1 fruit fly cellular context compared by ENCODE assay signal in the genomic region with DNA sequence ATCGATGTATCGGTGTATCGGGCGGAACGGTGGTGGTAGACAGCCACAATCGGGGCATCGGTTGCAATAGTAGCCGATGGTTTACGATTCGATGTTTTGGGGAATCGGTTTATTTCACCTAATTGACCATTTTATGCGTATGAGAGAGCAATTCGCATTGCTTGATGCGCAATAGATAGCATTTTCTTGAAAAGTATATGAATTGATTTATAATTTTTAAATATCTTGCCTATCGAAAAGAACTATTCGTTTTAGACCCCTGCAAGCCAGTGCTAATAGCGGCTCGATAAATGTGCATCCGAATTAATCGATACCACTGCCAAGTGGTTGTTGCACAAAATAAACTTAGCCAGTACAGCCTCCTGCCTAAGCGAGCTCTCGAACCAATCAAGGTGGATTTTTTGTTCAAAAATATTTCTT.
A peak's percentile ranks its signal among the peaks of the same experiment; 100 is the strongest.
TF ChIP-seq lines count a peak whose summit lies in the region.

A gene (minus strand): TSS at position 15 of the 420 bp plus-strand sequence.

TF ChIP-seq in whole organism, embryonic, 481 proteins besides CTCF, POLR2A, EP300 and RAD21 (continued from another document and continues in another):
- TF ChIP-seq CG8290 (GFP tag; optimal IDR thresholded peaks at IDR 0.05; lab: Kevin White, UChicago), result peak; percentile 10
- peak in 1 of 2 experiments; percentile 5 for TF ChIP-seq CG8290 (tag; optimal IDR thresholded peaks at IDR 0.05; lab: Kevin White, UChicago)
- peak; percentile 71 for TF ChIP-seq Lhr (GFP tag; optimal IDR thresholded peaks at IDR 0.05; lab: Kevin White, UChicago)
- no peak for TF ChIP-seq CG6854 (GFP tag; optimal IDR thresholded peaks at IDR 0.05; lab: Kevin White, UChicago)
- no peak for TF ChIP-seq Sox100B (GFP tag; optimal IDR thresholded peaks at IDR 0.05; lab: Kevin White, UChicago)
- TF ChIP-seq wdn (GFP tag; IDR thresholded peaks at IDR 0.05; lab: Robert Waterston, UW), result no peak
- TF ChIP-seq Ssrp (tag; optimal IDR thresholded peaks at IDR 0.05; lab: Kevin White, UChicago), result no peak
- TF ChIP-seq Nf-YC (tag; optimal IDR thresholded peaks at IDR 0.05; lab: Kevin White, UChicago), result peak; percentile 20
- TF ChIP-seq lmd (GFP tag; IDR thresholded peaks at IDR 0.05; lab: Robert Waterston, UW), result no peak
- peak; percentile 19 for TF ChIP-seq CG1603 (tag; optimal IDR thresholded peaks at IDR 0.05; lab: Kevin White, UChicago)
- no peak for TF ChIP-seq CG12744 (GFP tag; optimal IDR thresholded peaks at IDR 0.05; lab: Kevin White, UChicago)
- peak; percentile 99 for TF ChIP-seq sna (GFP tag; IDR thresholded peaks at IDR 0.05; lab: Robert Waterston, UW; ENCODE audit: partially characterized antibody)
- TF ChIP-seq Gug (GFP tag; IDR thresholded peaks at IDR 0.05; lab: Robert Waterston, UW), result peak; percentile 61; the same call in 2 of the 4 replicates
- TF ChIP-seq CG9817 (tag; optimal IDR thresholded peaks at IDR 0.05; lab: Kevin White, UChicago), result no peak
- TF ChIP-seq bowl (GFP tag; IDR thresholded peaks at IDR 0.05; lab: Robert Waterston, UW), result no peak
- peak; percentile 91 for TF ChIP-seq CG2116 (GFP tag; optimal IDR thresholded peaks at IDR 0.05; lab: Kevin White, UChicago)
- TF ChIP-seq CG10267 (tag; optimal IDR thresholded peaks at IDR 0.05; lab: Kevin White, UChicago), result peak; percentile 46
- TF ChIP-seq CG18599 (GFP tag; optimal IDR thresholded peaks at IDR 0.05; lab: Kevin White, UChicago), result no peak
- TF ChIP-seq CG9215 (GFP tag; IDR thresholded peaks at IDR 0.05; lab: Robert Waterston, UW), result peak; percentile 38; the same call in 1 of the 2 replicates
- TF ChIP-seq Med (GFP tag; lab: Kevin White, UChicago), result peak; percentile 80
- TF ChIP-seq scrt (GFP tag; optimal IDR thresholded peaks at IDR 0.05; lab: Kevin White, UChicago), result no peak
- no peak for TF ChIP-seq Fer1 (GFP tag; optimal IDR thresholded peaks at IDR 0.05; lab: Kevin White, UChicago)
- TF ChIP-seq lab (GFP tag; optimal IDR thresholded peaks at IDR 0.05; lab: Kevin White, UChicago), result peak; percentile 46
- peak; percentile 99 for TF ChIP-seq CG34224 (GFP tag; IDR thresholded peaks at IDR 0.05; lab: Robert Waterston, UW; ENCODE audit: partially characterized antibody)
- TF ChIP-seq amos (GFP tag; IDR thresholded peaks at IDR 0.05; lab: Robert Waterston, UW; ENCODE audit: partially characterized antibody), result peak; percentile 98
- TF ChIP-seq tll (GFP tag; optimal IDR thresholded peaks at IDR 0.05; lab: Kevin White, UChicago), result no peak
- TF ChIP-seq ewg (GFP tag; optimal IDR thresholded peaks at IDR 0.05; lab: Kevin White, UChicago), result peak; percentile 16
- TF ChIP-seq eyg (GFP tag; optimal IDR thresholded peaks at IDR 0.05; lab: Kevin White, UChicago), result no peak
- peak; percentile 85 for TF ChIP-seq hkb (optimal IDR thresholded peaks at IDR 0.05; lab: Kevin White, UChicago)
- no peak for TF ChIP-seq hkb (GFP tag; IDR thresholded peaks at IDR 0.05; lab: Robert Waterston, UW)
- peak; percentile 46; the same call in 1 of the 2 replicates for TF ChIP-seq CG6272 (GFP tag; IDR thresholded peaks at IDR 0.05; lab: Robert Waterston, UW)
- TF ChIP-seq sens-2 (GFP tag; IDR thresholded peaks at IDR 0.05; lab: Robert Waterston, UW), result no peak
- peak; percentile 99 for TF ChIP-seq bbx (GFP tag; IDR thresholded peaks at IDR 0.05; lab: Robert Waterston, UW; ENCODE audit: partially characterized antibody)
- TF ChIP-seq sob (GFP tag; IDR thresholded peaks at IDR 0.05; lab: Robert Waterston, UW), result 0 out of 2 replicates have a peak, but pooled peaks have one; percentile 30
- TF ChIP-seq gfzf (GFP tag; optimal IDR thresholded peaks at IDR 0.05; lab: Kevin White, UChicago), result peak; percentile 55
- no peak for TF ChIP-seq az2 (GFP tag; optimal IDR thresholded peaks at IDR 0.05; lab: Kevin White, UChicago)
- peak; percentile 24 for TF ChIP-seq Mes4 (GFP tag; optimal IDR thresholded peaks at IDR 0.05; lab: Kevin White, UChicago)
- no peak for TF ChIP-seq gcm (GFP tag; optimal IDR thresholded peaks at IDR 0.05; lab: Kevin White, UChicago)
- TF ChIP-seq tna (GFP tag; IDR thresholded peaks at IDR 0.05; lab: Robert Waterston, UW; ENCODE audit: partially characterized antibody), result peak; percentile 98
- peak; percentile 21 for TF ChIP-seq ind (GFP tag; optimal IDR thresholded peaks at IDR 0.05; lab: Kevin White, UChicago)
- TF ChIP-seq Stat92E (GFP tag; optimal IDR thresholded peaks at IDR 0.05; lab: Kevin White, UChicago), result peak in 1 of 3 experiments; percentile 33
- TF ChIP-seq stwl (tag; optimal IDR thresholded peaks at IDR 0.05; lab: Kevin White, UChicago), result peak; percentile 37
- TF ChIP-seq pita (GFP tag; optimal IDR thresholded peaks at IDR 0.05; lab: Kevin White, UChicago), result peak; percentile 88
- no peak for TF ChIP-seq Neu2 (GFP tag; optimal IDR thresholded peaks at IDR 0.05; lab: Kevin White, UChicago; ENCODE audit: borderline replicate concordance)
- peak; percentile 83 for TF ChIP-seq E2f2 (GFP tag; IDR thresholded peaks at IDR 0.05; lab: Robert Waterston, UW)
- TF ChIP-seq tin (GFP tag; optimal IDR thresholded peaks at IDR 0.05; lab: Kevin White, UChicago), result peak; percentile 2
- peak; percentile 97 for TF ChIP-seq CG7963 (GFP tag; IDR thresholded peaks at IDR 0.05; lab: Robert Waterston, UW; ENCODE audit: partially characterized antibody)
- peak; percentile 62 for TF ChIP-seq CG17186 (GFP tag; optimal IDR thresholded peaks at IDR 0.05; lab: Kevin White, UChicago)
- TF ChIP-seq row (GFP tag; IDR thresholded peaks at IDR 0.05; lab: Robert Waterston, UW), result peak; percentile 63
- no peak for TF ChIP-seq Spps (tag; optimal IDR thresholded peaks at IDR 0.05; lab: Kevin White, UChicago)
- peak; percentile 97 for TF ChIP-seq Sin3A (optimal IDR thresholded peaks at IDR 0.05; lab: Kevin White, UChicago)
- TF ChIP-seq Mrtf (GFP tag; IDR thresholded peaks at IDR 0.05; lab: Robert Waterston, UW), result no peak
- peak; percentile 99 for TF ChIP-seq CG13287 (GFP tag; IDR thresholded peaks at IDR 0.05; lab: Robert Waterston, UW; ENCODE audit: partially characterized antibody)
- peak; percentile 99 for TF ChIP-seq hb (GFP tag; IDR thresholded peaks at IDR 0.05; lab: Robert Waterston, UW; ENCODE audit: partially characterized antibody)
- peak; percentile 28 for TF ChIP-seq bcd (GFP tag; optimal IDR thresholded peaks at IDR 0.05; lab: Kevin White, UChicago)
- TF ChIP-seq nerfin-2 (GFP tag; IDR thresholded peaks at IDR 0.05; lab: Robert Waterston, UW; ENCODE audit: partially characterized antibody), result peak; percentile 99
- TF ChIP-seq CG14441 (GFP tag; IDR thresholded peaks at IDR 0.05; lab: Robert Waterston, UW), result no peak
- TF ChIP-seq CG2120 (GFP tag; optimal IDR thresholded peaks at IDR 0.05; lab: Kevin White, UChicago), result peak; percentile 42
- TF ChIP-seq wek (GFP tag; optimal IDR thresholded peaks at IDR 0.05; lab: Kevin White, UChicago), result no peak
- TF ChIP-seq Sry-δ (GFP tag; optimal IDR thresholded peaks at IDR 0.05; lab: Kevin White, UChicago), result peak; percentile 96
- no peak for TF ChIP-seq dmrt11E (tag; optimal IDR thresholded peaks at IDR 0.05; lab: Kevin White, UChicago)
- peak; percentile 91 for TF ChIP-seq sens (GFP tag; lab: Kevin White, UChicago)
- peak; percentile 19 for TF ChIP-seq CG18764 (GFP tag; optimal IDR thresholded peaks at IDR 0.05; lab: Kevin White, UChicago)
- TF ChIP-seq grau (tag; optimal IDR thresholded peaks at IDR 0.05; lab: Kevin White, UChicago), result peak; percentile 6
- TF ChIP-seq CG11456 (GFP tag; IDR thresholded peaks at IDR 0.05; lab: Robert Waterston, UW), result peak; percentile 8; the same call in 1 of the 3 replicates
- no peak for TF ChIP-seq Fer2 (tag; optimal IDR thresholded peaks at IDR 0.05; lab: Kevin White, UChicago)
- no peak for TF ChIP-seq aop (GFP tag; IDR thresholded peaks at IDR 0.05; lab: Robert Waterston, UW)
- peak; percentile 99 for TF ChIP-seq CG2129 (GFP tag; IDR thresholded peaks at IDR 0.05; lab: Robert Waterston, UW; ENCODE audit: partially characterized antibody)
- peak; percentile 64 for TF ChIP-seq nmo (GFP tag; optimal IDR thresholded peaks at IDR 0.05; lab: Kevin White, UChicago)
- TF ChIP-seq CG10431 (GFP tag; optimal IDR thresholded peaks at IDR 0.05; lab: Kevin White, UChicago), result no peak
- TF ChIP-seq CG11696 (GFP tag; IDR thresholded peaks at IDR 0.05; lab: Robert Waterston, UW), result no peak
- TF ChIP-seq CG30020 (tag; optimal IDR thresholded peaks at IDR 0.05; lab: Kevin White, UChicago), result peak; percentile 1
- TF ChIP-seq Hsf (GFP tag; optimal IDR thresholded peaks at IDR 0.05; lab: Kevin White, UChicago), result peak; percentile 11
- TF ChIP-seq CG12391 (tag; optimal IDR thresholded peaks at IDR 0.05; lab: Kevin White, UChicago), result peak; percentile 6
- TF ChIP-seq luna (GFP tag; optimal IDR thresholded peaks at IDR 0.05; lab: Kevin White, UChicago), result peak; percentile 17
- peak; percentile 97 for TF ChIP-seq zen2 (GFP tag; IDR thresholded peaks at IDR 0.05; lab: Robert Waterston, UW; ENCODE audit: partially characterized antibody)
- TF ChIP-seq CG9797 (GFP tag; optimal IDR thresholded peaks at IDR 0.05; lab: Kevin White, UChicago), result peak; percentile 58
- no peak for TF ChIP-seq Adf1 (GFP tag; IDR thresholded peaks at IDR 0.05; lab: Robert Waterston, UW)
- no peak for TF ChIP-seq CG17385 (GFP tag; optimal IDR thresholded peaks at IDR 0.05; lab: Kevin White, UChicago)
- TF ChIP-seq CG12219 (GFP tag; optimal IDR thresholded peaks at IDR 0.05; lab: Kevin White, UChicago), result no peak
- TF ChIP-seq fru (optimal IDR thresholded peaks at IDR 0.05; lab: Kevin White, UChicago), result no peak
- TF ChIP-seq Ets65A (GFP tag; lab: Kevin White, UChicago), result peak; percentile 94
- peak; percentile 11 for TF ChIP-seq Antp (GFP tag; optimal IDR thresholded peaks at IDR 0.05; lab: Kevin White, UChicago)
- TF ChIP-seq Poxn (GFP tag; IDR thresholded peaks at IDR 0.05; lab: Robert Waterston, UW), result no peak
- no peak for TF ChIP-seq Ada2b (GFP tag; IDR thresholded peaks at IDR 0.05; lab: Robert Waterston, UW)
- peak; percentile 13 for TF ChIP-seq lbe (GFP tag; optimal IDR thresholded peaks at IDR 0.05; lab: Kevin White, UChicago)
- no peak for TF ChIP-seq CG14014 (GFP tag; IDR thresholded peaks at IDR 0.05; lab: Robert Waterston, UW)
- TF ChIP-seq Bdp1 (GFP tag; optimal IDR thresholded peaks at IDR 0.05; lab: Kevin White, UChicago), result peak; percentile 22
- peak; percentile 6 for TF ChIP-seq tx (GFP tag; optimal IDR thresholded peaks at IDR 0.05; lab: Kevin White, UChicago)
- peak; percentile 10 for TF ChIP-seq CG15601 (tag; optimal IDR thresholded peaks at IDR 0.05; lab: Kevin White, UChicago)
- no peak for TF ChIP-seq Awh (GFP tag; IDR thresholded peaks at IDR 0.05; lab: Robert Waterston, UW)
- TF ChIP-seq CG11560 (tag; IDR thresholded peaks at IDR 0.05; lab: Robert Waterston, UW), result peak; percentile 96
- TF ChIP-seq Sox102F (GFP tag; optimal IDR thresholded peaks at IDR 0.05; lab: Kevin White, UChicago), result no peak
- TF ChIP-seq ems (GFP tag; optimal IDR thresholded peaks at IDR 0.05; lab: Kevin White, UChicago), result peak; percentile 11
- TF ChIP-seq sug (tag; optimal IDR thresholded peaks at IDR 0.05; lab: Kevin White, UChicago), result peak; percentile 41
- peak; percentile 56 for TF ChIP-seq Hmr (GFP tag; optimal IDR thresholded peaks at IDR 0.05; lab: Kevin White, UChicago)
- TF ChIP-seq Dp (GFP tag; optimal IDR thresholded peaks at IDR 0.05; lab: Kevin White, UChicago), result peak; percentile 82
- peak; percentile 80 for TF ChIP-seq Dref (GFP tag; IDR thresholded peaks at IDR 0.05; lab: Robert Waterston, UW)
- TF ChIP-seq CG14667 (GFP tag; IDR thresholded peaks at IDR 0.05; lab: Robert Waterston, UW), result no peak
- peak; percentile 48 for TF ChIP-seq mam (GFP tag; optimal IDR thresholded peaks at IDR 0.05; lab: Kevin White, UChicago)
- TF ChIP-seq ato (GFP tag; IDR thresholded peaks at IDR 0.05; lab: Robert Waterston, UW; ENCODE audit: partially characterized antibody), result peak; percentile 99
- TF ChIP-seq CG15696 (tag; optimal IDR thresholded peaks at IDR 0.05; lab: Kevin White, UChicago), result peak; percentile 12
- no peak for TF ChIP-seq Dad (GFP tag; optimal IDR thresholded peaks at IDR 0.05; lab: Kevin White, UChicago)
- TF ChIP-seq CG11085 (GFP tag; IDR thresholded peaks at IDR 0.05; lab: Robert Waterston, UW), result no peak
- TF ChIP-seq CG1647 (GFP tag; optimal IDR thresholded peaks at IDR 0.05; lab: Kevin White, UChicago), result peak; percentile 9
- no peak for TF ChIP-seq Dfd (GFP tag; optimal IDR thresholded peaks at IDR 0.05; lab: Kevin White, UChicago)
- no peak for TF ChIP-seq jing (GFP tag; optimal IDR thresholded peaks at IDR 0.05; lab: Kevin White, UChicago)
- peak; percentile 72 for TF ChIP-seq CG9932 (GFP tag; IDR thresholded peaks at IDR 0.05; lab: Robert Waterston, UW)
- peak; percentile 17 for TF ChIP-seq CG11504 (tag; optimal IDR thresholded peaks at IDR 0.05; lab: Kevin White, UChicago)
- no peak for TF ChIP-seq ase (GFP tag; IDR thresholded peaks at IDR 0.05; lab: Robert Waterston, UW)
- TF ChIP-seq grn (GFP tag; optimal IDR thresholded peaks at IDR 0.05; lab: Kevin White, UChicago), result no peak
- TF ChIP-seq CG15479 (GFP tag; optimal IDR thresholded peaks at IDR 0.05; lab: Kevin White, UChicago), result no peak
- TF ChIP-seq CG3726 (GFP tag; IDR thresholded peaks at IDR 0.05; lab: Robert Waterston, UW), result no peak
- no peak for TF ChIP-seq CG12942 (GFP tag; optimal IDR thresholded peaks at IDR 0.05; lab: Kevin White, UChicago)
- TF ChIP-seq gsb-n (tag; optimal IDR thresholded peaks at IDR 0.05; lab: Kevin White, UChicago), result no peak
- peak; percentile 11 for TF ChIP-seq gro (GFP tag; optimal IDR thresholded peaks at IDR 0.05; lab: Kevin White, UChicago)
- TF ChIP-seq CG9437 (GFP tag; optimal IDR thresholded peaks at IDR 0.05; lab: Kevin White, UChicago), result no peak
- no peak for TF ChIP-seq CG10654 (GFP tag; optimal IDR thresholded peaks at IDR 0.05; lab: Kevin White, UChicago)
- TF ChIP-seq chif (GFP tag; optimal IDR thresholded peaks at IDR 0.05; lab: Kevin White, UChicago), result no peak
- no peak for TF ChIP-seq Vsx1 (GFP tag; optimal IDR thresholded peaks at IDR 0.05; lab: Kevin White, UChicago)
- peak in 1 of 2 experiments; percentile 9 for TF ChIP-seq Pdp1 (GFP tag; optimal IDR thresholded peaks at IDR 0.05; lab: Kevin White, UChicago)
- peak; percentile 98 for TF ChIP-seq CG6791 (GFP tag; IDR thresholded peaks at IDR 0.05; lab: Robert Waterston, UW; ENCODE audit: partially characterized antibody)
- peak; percentile 99 for TF ChIP-seq Dll (GFP tag; IDR thresholded peaks at IDR 0.05; lab: Robert Waterston, UW; ENCODE audit: partially characterized antibody)
- TF ChIP-seq CG8359 (GFP tag; optimal IDR thresholded peaks at IDR 0.05; lab: Kevin White, UChicago; ENCODE audit: borderline replicate concordance), result no peak
- no peak for TF ChIP-seq ara (GFP tag; IDR thresholded peaks at IDR 0.05; lab: Robert Waterston, UW)
- TF ChIP-seq Jarid2 (GFP tag; optimal IDR thresholded peaks at IDR 0.05; lab: Kevin White, UChicago), result no peak
- TF ChIP-seq CG43689 (GFP tag; IDR thresholded peaks at IDR 0.05; lab: Robert Waterston, UW), result no peak
